1 fruit fly cellular context compared by ENCODE assay signal in genomic region chr2L:664306-664705, dm6.
TF ChIP-seq lines count a peak whose summit lies in the region.

No protein-coding gene starts in this region.

TF ChIP-seq in whole organism, prepupa, 60 proteins besides CTCF, POLR2A, EP300 and RAD21 (continued from another document):
- peak; percentile 80 for TF ChIP-seq CG6276 (GFP tag; optimal IDR thresholded peaks at IDR 0.05; lab: Kevin White, UChicago)
- no peak for TF ChIP-seq fkh (GFP tag; optimal IDR thresholded peaks at IDR 0.05; lab: Kevin White, UChicago)
- peak; percentile 53; the same call in 1 of the 2 replicates for TF ChIP-seq Gug (GFP tag; IDR thresholded peaks at IDR 0.05; lab: Robert Waterston, UW)
- no peak for TF ChIP-seq fd59A (GFP tag; optimal IDR thresholded peaks at IDR 0.05; lab: Kevin White, UChicago)
- TF ChIP-seq lz (GFP tag; optimal IDR thresholded peaks at IDR 0.05; lab: Kevin White, UChicago): peak; percentile 53
- TF ChIP-seq CG10631 (GFP tag; optimal IDR thresholded peaks at IDR 0.05; lab: Kevin White, UChicago): no peak
- TF ChIP-seq CG11762 (GFP tag; optimal IDR thresholded peaks at IDR 0.05; lab: Kevin White, UChicago; ENCODE audit: insufficient read depth): no peak
- TF ChIP-seq Ets96B (tag; optimal IDR thresholded peaks at IDR 0.05; lab: Kevin White, UChicago): no peak
- TF ChIP-seq cyc (GFP tag; optimal IDR thresholded peaks at IDR 0.05; lab: Kevin White, UChicago): peak; percentile 30
- peak; percentile 55 for TF ChIP-seq OdsH (GFP tag; optimal IDR thresholded peaks at IDR 0.05; lab: Kevin White, UChicago)
- TF ChIP-seq Blimp-1 (GFP tag; optimal IDR thresholded peaks at IDR 0.05; lab: Kevin White, UChicago): no peak
- peak; percentile 88 for TF ChIP-seq CG8119 (GFP tag; IDR thresholded peaks at IDR 0.05; lab: Robert Waterston, UW)
- peak; percentile 45 for TF ChIP-seq Met (GFP tag; optimal IDR thresholded peaks at IDR 0.05; lab: Kevin White, UChicago)
- TF ChIP-seq CG6163 (GFP tag; IDR thresholded peaks at IDR 0.05; lab: Robert Waterston, UW): peak; percentile 53; the same call in 2 of the 3 replicates
- peak; percentile 62 for TF ChIP-seq Eip78C (GFP tag; lab: Kevin White, UChicago)
- TF ChIP-seq eg (GFP tag; IDR thresholded peaks at IDR 0.05; lab: Robert Waterston, UW): peak; percentile 85
- no peak for TF ChIP-seq CG16779 (tag; optimal IDR thresholded peaks at IDR 0.05; lab: Kevin White, UChicago)
- peak; percentile 86 for TF ChIP-seq Hr4 (GFP tag; optimal IDR thresholded peaks at IDR 0.05; lab: Kevin White, UChicago)
